Fruit fly (Drosophila melanogaster) whole organism, wandering third instar larva: ENCODE measurements around the gene CG3281.
A peak's percentile ranks its signal among the peaks of the same experiment; 100 is the strongest.

Experiments used
- Abd-B ChIP-seq: fragments of >200 bp; optimal IDR thresholded peaks from 2 replicates; lab custom pipeline; 2017; ENCODE audit warnings: missing biosample characterization, missing genetic modification characterization
- CG9705 ChIP-seq: fragments of 200-800 bp; sonication (Bioruptor generic); optimal IDR thresholded peaks from 2 replicates; lab custom pipeline; 2018; ENCODE audit warnings: missing biosample characterization, mild to moderate bottlenecking, missing genetic modification characterization
- CrebA ChIP-seq: fragments of 200-800 bp; sonication (Bioruptor generic); optimal IDR thresholded peaks from 2 replicates; lab custom pipeline; 2016; ENCODE audit warnings: missing biosample characterization, mild to moderate bottlenecking, missing genetic modification characterization, borderline replicate concordance
- Dfd ChIP-seq: fragments of >200 bp; optimal IDR thresholded peaks from 2 replicates; lab custom pipeline; 2017; ENCODE audit warnings: missing biosample characterization, missing genetic modification characterization
- Dif ChIP-seq: fragments of 200-275, 200-300 bp; sonication (Bioruptor generic); optimal IDR thresholded peaks from 2 replicates; lab custom pipeline; 2018; ENCODE audit warnings: missing biosample characterization, missing genetic modification characterization; ENCODE audit not compliant: partially characterized antibody
- HLH106 ChIP-seq: fragments of 200-800 bp; optimal IDR thresholded peaks from 3 replicates; lab custom pipeline; 2019; ENCODE audit warnings: missing biosample characterization, mild to moderate bottlenecking, missing genetic modification characterization, moderate library complexity
- Hnf4 ChIP-seq: fragments of 200-800 bp; sonication (Bioruptor generic); optimal IDR thresholded peaks from 2 replicates; lab custom pipeline; 2016; ENCODE audit warnings: missing biosample characterization, mild to moderate bottlenecking, missing genetic modification characterization
- Hr78 ChIP-seq: fragments of >200 bp; optimal IDR thresholded peaks from 2 replicates; lab custom pipeline; 2017; ENCODE audit warnings: missing biosample characterization, missing genetic modification characterization
- Hr83 ChIP-seq: fragments of 200-300 bp; sonication (Bioruptor generic); optimal IDR thresholded peaks from 2 replicates; lab custom pipeline; 2016; ENCODE audit warnings: missing biosample characterization, mild to moderate bottlenecking, missing genetic modification characterization, moderate library complexity; ENCODE audit not compliant: poor library complexity, severe bottlenecking
- Myc ChIP-seq: fragments of >200 bp; optimal IDR thresholded peaks from 2 replicates; lab custom pipeline; 2017
- N ChIP-seq: fragments of >200 bp; optimal IDR thresholded peaks from 2 replicates; lab custom pipeline; 2018; ENCODE audit warnings: missing biosample characterization, missing external identifiers, missing genetic modification characterization
- OdsH ChIP-seq: fragments of 200-800 bp; sonication (Bioruptor generic); optimal IDR thresholded peaks from 2 replicates; lab custom pipeline; 2016; ENCODE audit warnings: missing biosample characterization, mild to moderate bottlenecking, missing genetic modification characterization
- Rel ChIP-seq, 2 experiments: fragments of 200-800 bp; sonication (Bioruptor generic) in 1 of 2; optimal IDR thresholded peaks; 2 replicates in 1 of 2; 3 replicates in 1 of 2; lab custom pipeline; 2016 to 2019; ENCODE audit warnings: mild to moderate bottlenecking in 2 of 2, missing biosample characterization in 2 of 2, missing genetic modification characterization in 2 of 2, moderate library complexity in 1 of 2
- dl ChIP-seq, 2 experiments: fragments of 175-275, 200-275 bp in 1 of 2; fragments of 200-275 bp in 1 of 2; sonication (Bioruptor generic); optimal IDR thresholded peaks; lab custom pipeline; 2018; ENCODE audit warnings: mild to moderate bottlenecking in 2 of 2, missing biosample characterization in 2 of 2, missing genetic modification characterization in 2 of 2, moderate library complexity in 2 of 2; ENCODE audit not compliant: partially characterized antibody in 2 of 2, insufficient read depth in 1 of 2
- dmrt93B ChIP-seq: fragments of 200-800 bp; sonication (Bioruptor generic); optimal IDR thresholded peaks from 2 replicates; lab custom pipeline; 2018; ENCODE audit warnings: missing biosample characterization, mild to moderate bottlenecking, missing genetic modification characterization
- ey ChIP-seq: fragments of 200-800 bp; sonication (Bioruptor generic); optimal IDR thresholded peaks from 2 replicates; lab custom pipeline; 2016; ENCODE audit warnings: missing biosample characterization, missing genetic modification characterization
- foxo ChIP-seq, 2 experiments: fragments of 200-800 bp; sonication (Bioruptor generic); optimal IDR thresholded peaks; 2 replicates in 1 of 2; 3 replicates in 1 of 2; lab custom pipeline; 2016 to 2017; ENCODE audit warnings: missing biosample characterization in 2 of 2, missing genetic modification characterization in 2 of 2
- h ChIP-seq: fragments of 200-800 bp; sonication (Bioruptor generic); optimal IDR thresholded peaks from 3 replicates; lab custom pipeline; 2016; ENCODE audit warnings: missing biosample characterization, mild to moderate bottlenecking, missing genetic modification characterization
- psq ChIP-seq: fragments of 200-800 bp; sonication (Bioruptor generic); optimal IDR thresholded peaks from 3 replicates; lab custom pipeline; 2017; ENCODE audit warnings: missing biosample characterization, mild to moderate bottlenecking, missing genetic modification characterization, moderate library complexity
- sage ChIP-seq: fragments of 200-800 bp; sonication (Bioruptor generic); optimal IDR thresholded peaks from 2 replicates; lab custom pipeline; 2016; ENCODE audit warnings: missing biosample characterization, mild to moderate bottlenecking, missing genetic modification characterization
- tai ChIP-seq: sonication (Bioruptor generic); optimal IDR thresholded peaks from 2 replicates; lab custom pipeline; 2016; ENCODE audit warnings: missing biosample characterization, missing genetic modification characterization

The CG3281 gene

DNA sequence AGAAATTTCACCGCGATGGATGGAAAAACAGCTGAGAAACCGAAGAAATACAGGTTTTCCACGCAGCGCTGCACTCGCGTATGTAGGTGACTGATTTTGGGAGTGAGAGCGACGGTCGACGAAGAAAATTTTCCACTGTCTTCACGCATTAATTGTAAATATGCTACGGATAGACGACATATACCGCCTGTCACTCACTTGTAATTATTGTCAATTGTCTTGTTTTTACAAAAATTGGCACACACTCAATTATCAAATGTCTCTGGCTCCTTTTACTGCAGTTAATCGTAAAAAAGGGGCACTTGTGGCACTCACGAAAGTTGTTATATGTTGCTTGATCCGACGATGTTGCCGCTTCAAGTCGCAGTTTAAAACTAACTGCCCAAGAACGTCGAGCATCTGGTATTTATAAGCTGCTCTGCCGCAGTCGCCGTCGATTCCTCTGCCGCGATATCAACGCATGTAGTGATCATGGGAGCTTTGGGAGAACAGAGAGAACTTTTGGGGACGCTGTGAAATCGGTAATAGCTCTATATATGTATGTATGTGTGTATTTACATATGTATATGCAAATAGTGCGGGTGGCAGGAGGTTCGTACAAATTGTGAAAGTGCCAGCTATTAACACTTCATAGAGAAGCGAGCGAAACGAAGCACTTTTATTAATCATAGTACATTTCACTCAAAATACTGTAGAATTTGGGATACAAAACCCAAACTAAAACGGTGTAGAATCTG lies 30.5 kb upstream of the CG3281 start, which contains the start of gene mfas (continued):
- TF ChIP-seq sage (GFP tag; lab: Kevin White, UChicago), result no peak
- no peak for TF ChIP-seq OdsH (GFP tag; lab: Kevin White, UChicago)
- no peak for TF ChIP-seq ey (GFP tag; lab: Kevin White, UChicago)
- no peak for TF ChIP-seq Dfd (GFP tag; lab: Kevin White, UChicago)
- no peak for TF ChIP-seq Dif (GFP tag; lab: Kevin White, UChicago)
- no peak for TF ChIP-seq psq (GFP tag; lab: Kevin White, UChicago)
- TF ChIP-seq HLH106, result no peak
- TF ChIP-seq Hr78, result no peak
- TF ChIP-seq h (GFP tag; lab: Kevin White, UChicago), result peak; percentile 4
- peak; percentile 49 for TF ChIP-seq Hr83 (GFP tag; lab: Kevin White, UChicago)
- TF ChIP-seq dmrt93B (GFP tag; lab: Kevin White, UChicago), result no peak

DNA sequence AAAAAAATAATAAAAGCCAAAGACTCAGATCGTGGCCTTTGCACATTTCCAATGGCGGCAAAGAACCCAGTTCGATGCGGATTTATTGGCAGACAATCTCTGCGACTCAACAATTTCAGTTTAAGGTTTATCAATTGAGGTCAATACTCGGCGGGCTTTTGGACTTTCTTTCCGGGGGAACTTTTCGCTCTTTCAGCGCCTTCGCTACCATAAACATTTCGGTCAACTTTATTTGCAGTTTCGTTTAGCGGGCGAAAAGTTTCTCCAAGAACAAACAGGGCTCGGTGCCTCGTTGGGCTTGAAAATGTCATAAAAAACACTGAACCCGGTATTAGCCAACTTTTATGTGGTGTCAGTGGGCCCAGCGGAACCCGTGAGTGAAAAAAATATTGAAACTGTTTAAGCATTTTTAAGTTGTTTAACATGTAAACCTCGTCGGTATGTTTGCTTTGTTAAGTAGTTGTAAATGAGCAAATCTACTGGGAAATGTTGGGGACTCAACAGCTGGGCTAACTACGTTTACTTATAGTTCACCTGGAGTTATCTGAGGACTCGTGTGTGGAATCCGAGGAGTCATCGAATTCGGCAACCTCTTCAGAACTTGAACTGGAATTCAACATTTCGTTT lies 29.0 kb upstream of the CG3281 start:
- TF ChIP-seq dmrt93B (GFP tag; lab: Kevin White, UChicago) (no peak), Rel (GFP tag; optimal IDR thresholded peaks at IDR 0.05; lab: Kevin White, UChicago) (no peak), Rel (tag; optimal IDR thresholded peaks at IDR 0.05; lab: Kevin White, UChicago) (peak; percentile 59)

DNA sequence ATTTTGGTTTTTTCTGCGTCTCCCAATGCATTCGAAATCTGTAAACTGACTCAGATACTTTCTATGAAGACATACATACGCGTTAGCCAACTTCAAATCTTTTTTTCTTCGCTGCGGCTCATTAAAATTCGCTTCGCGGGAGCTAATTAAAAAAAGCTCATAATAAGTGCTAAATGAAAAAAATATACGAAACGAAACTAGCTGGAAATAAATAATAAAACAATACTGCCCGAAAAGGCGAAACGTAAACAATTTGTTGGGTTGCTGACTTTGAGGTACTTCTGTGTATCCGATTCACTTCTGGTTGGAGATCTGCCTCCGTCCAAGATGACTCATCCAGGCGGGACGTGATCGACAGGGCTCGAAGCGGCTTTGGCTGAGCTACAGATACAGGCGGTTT lies 27.4 kb upstream of the CG3281 start:
- TF ChIP-seq Dfd (GFP tag; lab: Kevin White, UChicago) (no peak), Abd-B (GFP tag; lab: Kevin White, UChicago) (no peak), psq (GFP tag; lab: Kevin White, UChicago) (no peak), Hnf4 (GFP tag; lab: Kevin White, UChicago) (no peak), Hr83 (GFP tag; lab: Kevin White, UChicago) (no peak), CG9705 (no peak), dl (GFP tag; optimal IDR thresholded peaks at IDR 0.05; lab: Kevin White, UChicago; ENCODE audit: insufficient read depth in 1 of 2, partially characterized antibody in 2 of 2) (no peak), foxo (GFP tag; optimal IDR thresholded peaks at IDR 0.05; lab: Kevin White, UChicago) (no peak)

- TF ChIP-seq Rel (GFP tag; optimal IDR thresholded peaks at IDR 0.05; lab: Kevin White, UChicago), result no peak
- TF ChIP-seq Rel (tag; optimal IDR thresholded peaks at IDR 0.05; lab: Kevin White, UChicago), result no peak
- TF ChIP-seq, all 38 proteins: peak for 0
Measured at dm6 chr3R:11989206-11989605, 26.6 kb upstream of the CG3281 start.

DNA sequence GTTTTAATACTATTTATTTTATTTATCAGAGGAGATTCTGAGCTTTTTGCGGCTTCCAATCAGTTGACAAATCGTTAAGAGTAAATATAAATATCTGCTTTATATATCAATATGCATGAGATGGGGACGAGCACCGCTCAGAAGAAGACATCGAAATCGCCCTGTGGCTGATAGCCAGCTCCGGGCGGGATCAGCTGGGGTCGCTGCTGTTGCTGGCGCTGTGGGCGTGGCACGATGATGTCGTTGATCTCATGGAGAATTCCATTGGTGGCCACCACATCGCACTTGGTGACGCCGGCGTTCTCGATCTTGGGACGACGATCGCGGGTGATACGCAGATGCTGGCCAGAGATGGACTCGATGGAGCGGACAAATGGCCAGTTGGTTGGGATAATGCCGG lies 22.3 kb upstream of the CG3281 start:
- TF ChIP-seq Dif (GFP tag; lab: Kevin White, UChicago) (peak; percentile 48), N (no peak)

DNA sequence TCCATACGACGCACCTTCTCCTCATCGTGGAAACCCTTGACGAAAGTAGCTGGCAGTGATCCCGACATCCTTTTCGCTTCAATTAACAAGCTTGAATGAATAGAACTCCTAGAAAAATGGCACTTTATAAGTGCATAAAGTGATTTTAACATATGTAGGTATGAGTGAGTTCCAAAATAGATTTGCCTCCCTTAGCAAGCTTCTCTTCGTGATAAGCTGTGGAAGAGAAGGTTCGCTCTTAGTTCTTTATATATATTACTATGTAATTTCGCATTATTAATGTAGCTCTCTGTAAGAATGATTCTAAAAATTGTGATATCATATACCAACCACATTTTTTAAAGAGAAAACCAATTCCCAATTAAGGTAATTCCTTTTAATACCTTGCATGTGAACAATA lies 21.8 kb upstream of the CG3281 start, which contains the start of gene CG3397:
Gene CG3397 (minus strand): TSS at position 101 of the 400 bp plus-strand sequence.
- no peak for TF ChIP-seq CG9705
- no peak for TF ChIP-seq dl (GFP tag; optimal IDR thresholded peaks at IDR 0.05; lab: Kevin White, UChicago; ENCODE audit: insufficient read depth in 1 of 2, partially characterized antibody in 2 of 2)
- no peak for TF ChIP-seq Abd-B (GFP tag; lab: Kevin White, UChicago)
- TF ChIP-seq Hnf4 (GFP tag; lab: Kevin White, UChicago), result no peak
- peak; percentile 16 for TF ChIP-seq sage (GFP tag; lab: Kevin White, UChicago)
- TF ChIP-seq Myc (lab: Kevin White, UChicago), result no peak
- TF ChIP-seq tai, result no peak
- TF ChIP-seq Hr78, result no peak

dm6 chr3R:11982547-11982946 lies 19.9 kb upstream of the CG3281 start:
- no peak for TF ChIP-seq Rel (GFP tag; optimal IDR thresholded peaks at IDR 0.05; lab: Kevin White, UChicago)
- TF ChIP-seq Rel (tag; optimal IDR thresholded peaks at IDR 0.05; lab: Kevin White, UChicago), result no peak
- peak; percentile 21 for TF ChIP-seq CrebA (GFP tag; lab: Kevin White, UChicago)
- no peak for TF ChIP-seq Hr83 (GFP tag; lab: Kevin White, UChicago)
